Worm (Caenorhabditis elegans): ENCODE data around the gene srw-140.

srw-140 gene

DNA sequence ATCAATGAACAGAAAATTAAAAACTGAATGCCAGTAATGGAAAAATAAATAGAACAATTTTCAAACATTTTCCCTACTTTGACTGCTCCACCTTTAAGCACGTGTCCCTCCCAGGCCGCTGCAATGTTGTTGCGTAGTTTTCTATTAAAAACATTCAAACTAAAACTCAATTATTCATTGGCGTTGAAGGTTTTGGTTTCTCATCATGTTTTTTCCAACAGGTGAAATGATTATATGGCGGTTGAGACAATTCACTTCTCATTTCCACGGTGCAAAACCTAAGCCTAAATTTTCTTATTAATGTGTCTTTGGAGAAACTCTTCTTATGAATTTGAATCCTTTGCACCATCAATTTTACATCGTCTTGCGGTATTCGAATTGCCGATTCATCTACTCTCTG is 14.6 kb upstream of the srw-140 start, which contains the start of gene srh-130:
TSS of gene srh-130 (plus strand) at position 301 of the 400 bp plus-strand sequence.
- TF ChIP-seq unc-39 (tag; optimal IDR thresholded peaks at IDR 0.05) (no peak), ceh-9 (tag; optimal IDR thresholded peaks at IDR 0.05) (no peak), ama-1 (optimal IDR thresholded peaks at IDR 0.05) (no peak), ZK546.5 (tag; optimal IDR thresholded peaks at IDR 0.05) (no peak), nhr-25 (tag; optimal IDR thresholded peaks at IDR 0.05) (no peak), lin-15B (tag; optimal IDR thresholded peaks at IDR 0.05) (no peak)

DNA sequence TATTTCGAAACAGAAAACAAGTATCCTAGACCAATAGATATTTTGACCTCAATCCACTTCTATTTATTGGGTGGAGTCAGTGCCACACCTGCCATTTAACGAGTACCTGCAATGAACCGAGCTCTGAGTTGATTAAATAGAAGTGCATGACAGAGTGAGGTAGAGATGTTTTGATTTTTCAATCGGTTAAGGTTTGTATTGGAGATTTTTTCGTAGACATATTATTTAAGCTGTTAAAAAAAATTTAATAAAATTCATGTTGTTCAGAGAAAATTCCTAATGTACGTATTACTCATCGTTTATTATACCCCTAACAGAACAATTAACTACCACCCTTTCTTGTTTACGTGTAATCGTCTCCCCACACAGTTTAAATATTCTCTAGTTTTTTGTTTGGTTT is 10.0 kb upstream of the srw-140 start, which contains the start of gene srx-38:
TSS of gene srx-38 (minus strand) at position 101 of the 400 bp plus-strand sequence.
- TF ChIP-seq snpc-4 (tag; optimal IDR thresholded peaks at IDR 0.05) (no peak), jun-1 (tag; optimal IDR thresholded peaks at IDR 0.05) (no peak), eor-1 (tag; optimal IDR thresholded peaks at IDR 0.05) (no peak), R02D3.7 (tag; optimal IDR thresholded peaks at IDR 0.05) (no peak), ceh-9 (tag; optimal IDR thresholded peaks at IDR 0.05) (no peak), elt-3 (tag; optimal IDR thresholded peaks at IDR 0.05) (no peak), nhr-12 (tag; optimal IDR thresholded peaks at IDR 0.05) (no peak), skn-1 (tag; optimal IDR thresholded peaks at IDR 0.05) (no peak), elt-2 (tag; optimal IDR thresholded peaks at IDR 0.05) (no peak), lsy-12 (tag; optimal IDR thresholded peaks at IDR 0.05) (no peak), nhr-28 (tag; optimal IDR thresholded peaks at IDR 0.05) (no peak), unc-62 (GFP tag; optimal IDR thresholded peaks at IDR 0.05) (no peak)

DNA sequence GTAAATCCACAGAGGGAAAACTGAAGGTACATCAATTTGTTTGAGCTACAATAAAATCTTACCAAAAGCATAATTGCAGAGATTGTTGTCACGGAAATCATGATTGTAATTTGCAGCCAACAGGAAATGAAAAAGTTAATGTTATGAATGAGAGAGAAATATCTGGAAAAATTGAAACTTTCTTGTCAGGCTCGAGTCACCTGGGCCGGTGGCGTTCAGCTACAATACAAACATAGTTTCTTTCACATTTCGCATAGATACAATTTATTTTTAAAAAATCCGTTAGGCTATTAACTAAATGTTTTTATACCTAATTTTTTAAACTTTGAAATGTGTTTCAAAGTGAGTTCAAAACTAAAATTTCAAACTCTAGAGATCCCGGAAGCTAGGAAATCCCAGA is 7.9 kb upstream of the srw-140 start, which contains the start of gene srx-39:
TSS of gene srx-39 (minus strand) at position 101 of the 400 bp plus-strand sequence.
- TF ChIP-seq nhr-76 (tag; optimal IDR thresholded peaks at IDR 0.05) (no peak), pha-4 (tag; optimal IDR thresholded peaks at IDR 0.05) (no peak), ztf-11 (tag; optimal IDR thresholded peaks at IDR 0.05) (no peak), hmg-11 (tag; optimal IDR thresholded peaks at IDR 0.05) (no peak), elt-3 (tag; optimal IDR thresholded peaks at IDR 0.05) (no peak)

DNA sequence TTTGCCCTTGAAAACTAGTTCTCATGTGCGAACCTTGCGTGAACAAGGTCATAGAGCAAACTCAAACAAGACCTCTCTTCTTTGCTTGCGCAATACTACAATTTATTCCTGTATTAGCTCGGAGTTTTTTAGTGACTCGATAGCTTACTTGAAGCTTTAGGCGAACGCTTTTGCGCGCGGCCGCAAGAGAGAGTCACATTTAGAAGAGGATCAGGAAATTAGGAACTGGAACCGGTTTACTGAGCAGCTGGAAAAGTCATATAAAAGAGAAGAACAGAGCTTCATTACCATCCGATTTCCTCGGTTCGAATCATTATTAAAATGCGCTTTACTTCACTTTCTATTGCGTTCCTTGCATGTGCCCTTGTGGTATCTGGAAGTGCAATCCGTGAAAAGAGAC is 7.2 kb upstream of the srw-140 start, which contains the start of gene abu-15:
TSS of gene abu-15 (plus strand) at position 301 of the 400 bp plus-strand sequence.
- TF ChIP-seq elt-3 (tag; optimal IDR thresholded peaks at IDR 0.05) (no peak), mml-1 (tag; optimal IDR thresholded peaks at IDR 0.05) (no peak), ama-1 (optimal IDR thresholded peaks at IDR 0.05) (no peak), elt-1 (tag; optimal IDR thresholded peaks at IDR 0.05) (no peak), lin-39 (tag; optimal IDR thresholded peaks at IDR 0.05) (no peak), daf-12 (tag; optimal IDR thresholded peaks at IDR 0.05) (no peak)

DNA sequence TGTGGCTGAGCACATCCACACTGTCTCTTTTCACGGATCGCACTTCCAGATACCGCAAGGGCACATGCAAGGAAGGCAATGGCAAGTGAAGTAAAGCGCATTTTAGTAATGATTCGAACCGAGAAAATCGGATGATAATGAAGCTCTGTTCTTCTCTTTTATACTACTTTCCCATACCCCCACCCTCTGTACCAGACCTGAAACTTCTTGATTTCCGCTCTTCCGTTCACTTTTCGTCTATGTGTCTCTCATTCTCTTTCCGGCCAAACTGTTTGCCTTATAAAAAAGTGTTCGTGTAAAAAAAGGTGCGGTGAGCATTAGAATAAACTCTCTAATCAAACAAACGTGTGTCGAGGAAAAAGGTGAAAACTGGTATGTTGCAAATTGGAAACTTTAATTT is 3.7 kb upstream of the srw-140 start, which contains the start of gene abu-6:
TSS of gene abu-6 (minus strand) at position 101 of the 400 bp plus-strand sequence.
- TF ChIP-seq ztf-4 (tag; optimal IDR thresholded peaks at IDR 0.05), result no peak
- TF ChIP-seq mml-1 (tag; optimal IDR thresholded peaks at IDR 0.05), result no peak
- no peak for TF ChIP-seq egl-5 (tag; optimal IDR thresholded peaks at IDR 0.05)
- no peak for TF ChIP-seq nhr-25 (tag; optimal IDR thresholded peaks at IDR 0.05)

DNA sequence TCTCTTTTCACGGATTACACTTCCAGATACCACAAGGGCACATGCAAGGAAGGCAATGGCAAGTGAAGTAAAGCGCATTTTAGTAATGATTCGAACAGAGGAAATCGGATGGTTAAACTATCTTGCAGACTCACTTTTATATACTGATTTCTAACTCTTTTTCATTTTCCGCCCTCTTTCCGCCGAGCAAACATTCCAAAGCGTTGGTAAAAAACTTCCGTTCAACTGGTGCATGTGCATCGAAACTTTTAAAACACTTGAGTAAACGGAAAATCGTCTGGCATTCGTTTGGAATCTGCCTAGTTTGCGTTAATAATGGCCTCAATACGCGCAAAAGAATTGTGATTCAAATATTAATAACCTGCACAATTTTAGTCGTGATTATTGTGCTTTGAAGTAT is 844 bp upstream of the srw-140 start, which contains the start of gene abu-7:
TSS of gene abu-7 (minus strand) at position 101 of the 400 bp plus-strand sequence.
- TF ChIP-seq tbx-2 (tag; optimal IDR thresholded peaks at IDR 0.05) (no peak), ceh-16 (tag; optimal IDR thresholded peaks at IDR 0.05) (no peak)

DNA sequence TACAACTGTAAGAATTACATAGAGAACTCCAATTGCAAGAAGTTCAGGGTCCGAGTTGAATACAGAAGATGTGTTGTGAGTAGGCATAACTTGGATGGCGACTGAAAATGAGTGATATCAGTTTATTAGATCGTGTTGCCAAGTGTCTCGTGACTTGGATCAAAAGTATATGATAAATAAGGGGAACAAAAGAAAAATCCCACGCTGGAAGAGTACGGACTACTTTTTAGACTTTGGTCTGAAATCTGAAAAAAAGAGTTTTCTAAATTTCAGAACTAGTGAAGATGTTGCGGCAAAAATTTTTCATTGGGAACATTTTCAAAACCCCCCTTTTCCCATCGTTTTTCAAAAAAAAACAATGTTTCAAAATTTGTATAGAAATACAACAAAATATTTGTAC is 4.1 kb downstream of the srw-140 start, which contains the start of gene srt-64:
TSS of gene srt-64 (minus strand) at position 101 of the 400 bp plus-strand sequence.
- TF ChIP-seq jun-1 (tag; optimal IDR thresholded peaks at IDR 0.05), result no peak
- no peak for TF ChIP-seq ztf-4 (tag; optimal IDR thresholded peaks at IDR 0.05)
- no peak for TF ChIP-seq ceh-28 (tag; optimal IDR thresholded peaks at IDR 0.05)
- no peak for TF ChIP-seq mdl-1 (tag; optimal IDR thresholded peaks at IDR 0.05)
- TF ChIP-seq elt-1 (tag; optimal IDR thresholded peaks at IDR 0.05), result no peak
- TF ChIP-seq nhr-67 (tag; optimal IDR thresholded peaks at IDR 0.05), result no peak
- TF ChIP-seq mml-1 (tag; optimal IDR thresholded peaks at IDR 0.05), result no peak
